Worm (Caenorhabditis elegans) whole organism, mixed stage, embryonic: ENCODE measurements around the gene W04G3.5.

Experiments used
- M03D4.4 ChIP-seq: sonication (generic microtip); optimal IDR thresholded peaks from 2 replicates; lab custom pipeline; 2017; ENCODE audit warnings: mild to moderate bottlenecking, missing genetic modification characterization, missing compliant biosample characterization
- bed-3 ChIP-seq: fragments of 200-800 bp; sonication (Bioruptor generic); optimal IDR thresholded peaks from 3 replicates; lab custom pipeline; 2018; ENCODE audit warnings: mild to moderate bottlenecking, missing genetic modification characterization, moderate library complexity, missing compliant biosample characterization
- blmp-1 ChIP-seq: fragments of 150-350 bp; optimal IDR thresholded peaks from 2 replicates; lab custom pipeline; 2014; ENCODE audit warnings: missing biosample characterization, missing genetic modification characterization
- ceh-39 ChIP-seq: fragments of 150-350 bp; optimal IDR thresholded peaks from 2 replicates; lab custom pipeline; 2014; ENCODE audit warnings: missing biosample characterization, missing genetic modification characterization
- ceh-43 ChIP-seq: fragments of 200-800 bp; sonication (Bioruptor generic); optimal IDR thresholded peaks from 2 replicates; lab custom pipeline; 2018; ENCODE audit warnings: mild to moderate bottlenecking, missing genetic modification characterization, moderate library complexity, missing compliant biosample characterization
- ceh-83 ChIP-seq: fragments of 200-800 bp; sonication (Bioruptor generic); optimal IDR thresholded peaks from 2 replicates; lab custom pipeline; 2018; ENCODE audit warnings: mild to moderate bottlenecking, missing genetic modification characterization, missing compliant biosample characterization
- ces-1 ChIP-seq: fragments of 150-350 bp; optimal IDR thresholded peaks from 2 replicates; lab custom pipeline; 2014; ENCODE audit warnings: missing biosample characterization, missing genetic modification reagents, missing genetic modification characterization
- cnd-1 ChIP-seq: fragments of 200-800 bp; sonication (Bioruptor generic); optimal IDR thresholded peaks from 2 replicates; lab custom pipeline; 2018; ENCODE audit warnings: mild to moderate bottlenecking, missing genetic modification characterization, missing compliant biosample characterization
- drap-1 ChIP-seq: fragments of 200-800 bp; sonication (Bioruptor generic); optimal IDR thresholded peaks from 3 replicates; lab custom pipeline; 2018; ENCODE audit warnings: mild to moderate bottlenecking, missing genetic modification characterization, missing compliant biosample characterization
- elt-1 ChIP-seq: sonication (generic microtip); optimal IDR thresholded peaks from 2 replicates; lab custom pipeline; 2017; ENCODE audit warnings: missing genetic modification characterization, mild to moderate bottlenecking, missing compliant biosample characterization, antibody characterized with exemption, moderate library complexity, borderline replicate concordance; ENCODE audit not compliant: insufficient read depth
- elt-3 ChIP-seq: fragments of 150-350 bp; optimal IDR thresholded peaks from 2 replicates; lab custom pipeline; 2014; ENCODE audit warnings: missing biosample characterization, missing genetic modification characterization
- flh-1 ChIP-seq: fragments of 200-800 bp; sonication (Bioruptor generic); optimal IDR thresholded peaks from 2 replicates; lab custom pipeline; 2018; ENCODE audit warnings: mild to moderate bottlenecking, missing genetic modification characterization, moderate library complexity, missing compliant biosample characterization
- ham-2 ChIP-seq: fragments of 200-800 bp; sonication (Bioruptor generic); optimal IDR thresholded peaks from 2 replicates; lab custom pipeline; 2018; ENCODE audit warnings: mild to moderate bottlenecking, missing genetic modification characterization, missing compliant biosample characterization
- lin-13 ChIP-seq: fragments of 150-350 bp; optimal IDR thresholded peaks from 2 replicates; lab custom pipeline; 2014; ENCODE audit warnings: missing biosample characterization, missing genetic modification characterization
- lin-32 ChIP-seq: fragments of 200-800 bp; sonication (Bioruptor generic); optimal IDR thresholded peaks from 2 replicates; lab custom pipeline; 2018; ENCODE audit warnings: mild to moderate bottlenecking, missing genetic modification characterization, missing compliant biosample characterization
- lsy-2 ChIP-seq: fragments of 150-350 bp; optimal IDR thresholded peaks from 2 replicates; lab custom pipeline; 2014; ENCODE audit warnings: missing biosample characterization, missing genetic modification characterization
- mab-5 ChIP-seq: fragments of 150-350 bp; optimal IDR thresholded peaks from 2 replicates; lab custom pipeline; 2014; ENCODE audit warnings: missing biosample characterization, missing genetic modification characterization
- mep-1 ChIP-seq: fragments of 150-350 bp; optimal IDR thresholded peaks from 2 replicates; lab custom pipeline; 2017; ENCODE audit warnings: missing biosample characterization, missing genetic modification reagents, missing genetic modification characterization, inconsistent platforms
- mls-2 ChIP-seq: sonication (generic microtip); optimal IDR thresholded peaks from 2 replicates; lab custom pipeline; 2016; ENCODE audit warnings: mild to moderate bottlenecking, missing genetic modification characterization, moderate library complexity, missing compliant biosample characterization
- nhr-12 ChIP-seq: fragments of 150-350 bp; optimal IDR thresholded peaks from 2 replicates; lab custom pipeline; 2014; ENCODE audit warnings: missing biosample characterization, missing genetic modification characterization
- nhr-2 ChIP-seq: fragments of 150-350 bp; optimal IDR thresholded peaks from 2 replicates; lab custom pipeline; 2014; ENCODE audit warnings: missing biosample characterization, missing genetic modification characterization
- nhr-237 ChIP-seq: fragments of 150-350 bp; optimal IDR thresholded peaks from 2 replicates; lab custom pipeline; 2014; ENCODE audit warnings: missing biosample characterization, missing genetic modification characterization
- nhr-28 ChIP-seq: fragments of 150-350 bp; optimal IDR thresholded peaks from 2 replicates; lab custom pipeline; 2014; ENCODE audit warnings: missing biosample characterization, missing genetic modification characterization
- nhr-76 ChIP-seq: sonication (generic microtip); optimal IDR thresholded peaks from 2 replicates; lab custom pipeline; 2017; ENCODE audit warnings: missing biosample characterization, missing genetic modification characterization
- pha-4 ChIP-seq: fragments of 150-350 bp; optimal IDR thresholded peaks from 2 replicates; lab custom pipeline; 2018; ENCODE audit warnings: missing biosample characterization, missing genetic modification reagents, missing genetic modification characterization
- sem-2 ChIP-seq: fragments of 200-800 bp; sonication (Bioruptor generic); optimal IDR thresholded peaks from 2 replicates; lab custom pipeline; 2018; ENCODE audit warnings: mild to moderate bottlenecking, missing genetic modification characterization, missing compliant biosample characterization
- snpc-4 ChIP-seq: fragments of 150-350 bp; optimal IDR thresholded peaks from 2 replicates; lab custom pipeline; 2014; ENCODE audit warnings: missing biosample characterization, missing genetic modification characterization
- sptf-1 ChIP-seq: sonication (generic microtip); optimal IDR thresholded peaks from 2 replicates; lab custom pipeline; 2017; ENCODE audit warnings: mild to moderate bottlenecking, missing genetic modification characterization, moderate library complexity, missing compliant biosample characterization
- tbx-8 ChIP-seq: fragments of 200-800 bp; sonication (Bioruptor generic); optimal IDR thresholded peaks from 2 replicates; lab custom pipeline; 2018; ENCODE audit warnings: mild to moderate bottlenecking, missing genetic modification characterization, moderate library complexity, missing compliant biosample characterization
- unc-120 ChIP-seq: sonication (generic microtip); optimal IDR thresholded peaks from 2 replicates; lab custom pipeline; 2017; ENCODE audit warnings: missing genetic modification characterization, missing compliant biosample characterization; ENCODE audit not compliant: poor library complexity, severe bottlenecking
- unc-39 ChIP-seq: fragments of 150-350 bp; optimal IDR thresholded peaks from 2 replicates; lab custom pipeline; 2014; ENCODE audit warnings: missing biosample characterization, missing genetic modification characterization
- unc-62 ChIP-seq: fragments of 150-350 bp; optimal IDR thresholded peaks from 2 replicates; lab custom pipeline; 2014; ENCODE audit warnings: missing biosample characterization, missing genetic modification reagents, missing genetic modification characterization
- zip-8 ChIP-seq: fragments of 150-350 bp; optimal IDR thresholded peaks from 2 replicates; lab custom pipeline; 2014; ENCODE audit warnings: missing biosample characterization, missing genetic modification characterization
- ztf-11 ChIP-seq: fragments of 150-350 bp; optimal IDR thresholded peaks from 2 replicates; lab custom pipeline; 2014; ENCODE audit warnings: missing biosample characterization, missing genetic modification characterization

W04G3.5 gene

ce11 chrX:11079667-11080066, 6.2 kb downstream of the W04G3.5 start, which contains the start of gene W04G3.13:
TSS of gene W04G3.13 (minus strand) at chrX:11079767.
- TF ChIP-seq unc-39: no peak
- TF ChIP-seq bed-3 (GFP tag; lab: Kevin White, UChicago): no peak
- TF ChIP-seq drap-1: no peak
- no peak for TF ChIP-seq blmp-1
- no peak for TF ChIP-seq unc-120 (tag; lab: Kevin White, UChicago)
- TF ChIP-seq ham-2 (GFP tag; lab: Kevin White, UChicago): no peak
- no peak for TF ChIP-seq unc-62 (GFP tag; lab: Kevin White, UChicago)
- no peak for TF ChIP-seq lin-32 (GFP tag; lab: Kevin White, UChicago)
- TF ChIP-seq nhr-2 (tag; lab: Kevin White, UChicago): no peak
- TF ChIP-seq nhr-237 (tag; lab: Kevin White, UChicago): no peak
- no peak for TF ChIP-seq ces-1 (GFP tag; lab: Kevin White, UChicago)
- TF ChIP-seq M03D4.4: no peak
- no peak for TF ChIP-seq mls-2 (tag; lab: Kevin White, UChicago)

DNA sequence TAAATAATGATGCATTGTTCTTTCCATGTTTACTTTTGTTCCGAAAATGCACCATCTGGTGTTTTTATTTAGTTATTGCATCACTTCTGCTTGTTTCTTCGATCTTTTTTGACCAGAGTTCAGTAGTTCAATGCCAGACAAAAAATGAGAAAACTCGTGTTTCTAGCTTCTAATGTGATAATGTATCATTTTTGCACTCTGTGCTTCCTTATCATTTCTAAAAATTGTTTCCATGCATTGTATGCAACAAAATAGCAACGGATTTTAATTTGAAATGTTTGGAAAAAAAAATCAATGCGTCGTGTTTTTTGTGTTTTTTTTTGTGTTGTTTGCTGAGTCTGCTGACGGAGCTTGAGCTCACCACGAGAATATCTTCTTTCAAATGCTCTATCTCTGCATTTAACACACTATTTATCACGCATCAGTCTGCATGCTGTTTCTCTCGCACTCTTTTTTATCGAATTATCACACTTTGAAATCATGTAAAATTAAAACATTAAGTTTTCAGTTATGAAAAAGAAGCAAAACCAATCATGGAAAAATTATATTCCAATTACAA, 6.8 kb downstream of the W04G3.5 start, which contains the start of gene sulp-7:
Gene sulp-7 (plus strand): TSS at position 509 of the 559 bp plus-strand sequence.
- TF ChIP-seq ceh-43 (GFP tag; lab: Kevin White, UChicago) (no peak), nhr-12 (tag; lab: Kevin White, UChicago) (no peak), ztf-11 (tag; lab: Kevin White, UChicago) (no peak), bed-3 (GFP tag; lab: Kevin White, UChicago) (no peak), blmp-1 (no peak), ces-1 (GFP tag; lab: Kevin White, UChicago) (no peak)

DNA sequence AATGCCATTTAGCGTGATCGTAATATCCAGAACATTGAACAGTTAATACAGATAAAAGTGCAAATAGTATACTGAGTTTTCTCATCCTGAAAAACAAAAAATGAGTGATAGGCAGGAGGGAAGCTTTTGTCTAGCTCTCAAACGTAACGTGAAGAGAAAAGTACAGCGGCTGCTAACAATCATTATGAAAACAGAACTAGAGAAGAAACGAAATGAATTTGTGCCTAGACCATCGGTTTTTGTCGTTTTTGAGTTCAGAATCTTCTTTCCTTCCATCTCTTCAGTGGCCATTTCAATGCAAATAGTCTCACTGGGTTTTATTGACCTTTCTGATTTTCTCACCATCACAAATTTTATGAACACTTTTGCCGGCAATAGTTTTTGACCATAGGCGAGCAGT, 11.7 kb downstream of the W04G3.5 start, which contains the start of gene W04G3.7:
Gene W04G3.7 (minus strand): TSS at position 101 of the 400 bp plus-strand sequence.
- TF ChIP-seq drap-1 (no peak), cnd-1 (tag; lab: Kevin White, UChicago) (no peak), nhr-12 (tag; lab: Kevin White, UChicago) (no peak), sptf-1 (tag; lab: Kevin White, UChicago) (no peak), snpc-4 (tag; lab: Kevin White, UChicago) (no peak), zip-8 (no peak), nhr-237 (tag; lab: Kevin White, UChicago) (no peak), M03D4.4 (no peak)
- TF ChIP-seq, all 35 proteins: peak for 0

ce11 chrX:11088952-11089351, 15.5 kb downstream of the W04G3.5 start, which contains the start of gene W04G3.11:
TSS of gene W04G3.11 (plus strand) at chrX:11089195.
- TF ChIP-seq nhr-28 (tag; lab: Kevin White, UChicago): no peak
- TF ChIP-seq nhr-76 (tag; lab: Kevin White, UChicago): no peak
- no peak for TF ChIP-seq lin-13 (tag; lab: Kevin White, UChicago)
- no peak for TF ChIP-seq elt-3
- no peak for TF ChIP-seq M03D4.4
- no peak for TF ChIP-seq sptf-1 (tag; lab: Kevin White, UChicago)
- no peak for TF ChIP-seq lsy-2 (tag; lab: Kevin White, UChicago)
- no peak for TF ChIP-seq blmp-1
- no peak for TF ChIP-seq bed-3 (GFP tag; lab: Kevin White, UChicago)
- no peak for TF ChIP-seq nhr-237 (tag; lab: Kevin White, UChicago)
- no peak for TF ChIP-seq nhr-12 (tag; lab: Kevin White, UChicago)
- TF ChIP-seq ceh-83 (GFP tag; lab: Kevin White, UChicago): no peak
- TF ChIP-seq unc-39: no peak
- no peak for TF ChIP-seq elt-1 (tag; lab: Kevin White, UChicago)
- no peak for TF ChIP-seq sem-2 (GFP tag; lab: Kevin White, UChicago)
- no peak for TF ChIP-seq tbx-8 (GFP tag; lab: Kevin White, UChicago)
- TF ChIP-seq mep-1 (tag; lab: Kevin White, UChicago): no peak
- TF ChIP-seq, all 35 proteins: peak for 0

DNA sequence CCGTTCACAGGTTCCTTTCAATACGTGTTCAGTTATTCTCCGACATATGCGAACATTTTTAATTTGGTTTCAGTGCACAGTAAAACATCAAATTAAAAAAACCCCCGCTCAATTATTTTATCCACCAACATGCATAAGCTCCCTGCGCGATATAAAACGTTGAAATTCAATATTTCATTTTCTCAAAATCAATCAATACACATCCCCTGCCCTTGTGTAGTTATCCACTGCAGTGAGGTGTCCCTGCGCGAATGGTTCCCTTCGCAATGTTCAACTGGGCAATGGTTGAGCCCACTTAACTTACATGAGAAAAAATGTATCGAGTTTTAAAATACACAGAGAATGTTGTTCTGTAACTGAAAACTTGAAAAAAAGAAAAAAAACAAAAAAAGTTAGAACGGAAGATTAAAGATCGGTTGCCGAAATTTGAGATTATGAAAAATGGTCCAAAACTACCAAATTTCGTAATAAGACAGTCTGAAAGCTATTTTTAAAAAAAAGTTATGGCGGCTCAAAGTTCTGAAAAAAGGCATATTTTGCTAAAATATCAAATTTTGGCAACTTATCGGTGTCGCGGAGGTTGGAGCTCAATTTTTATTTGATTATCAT, 20.6 kb downstream of the W04G3.5 start:
- peak; percentile 53 for TF ChIP-seq nhr-76 (tag; lab: Kevin White, UChicago)
- peak; percentile 65 for TF ChIP-seq ceh-83 (GFP tag; lab: Kevin White, UChicago)
- TF ChIP-seq flh-1: no peak
- TF ChIP-seq ztf-11 (tag; lab: Kevin White, UChicago): peak; percentile 98
- peak; percentile 93 for TF ChIP-seq cnd-1 (tag; lab: Kevin White, UChicago)
- peak; percentile 99 for TF ChIP-seq mep-1 (tag; lab: Kevin White, UChicago)
- peak; percentile 82 for TF ChIP-seq unc-120 (tag; lab: Kevin White, UChicago)
- TF ChIP-seq lin-32 (GFP tag; lab: Kevin White, UChicago): peak; percentile 83
- peak; percentile 93 for TF ChIP-seq sptf-1 (tag; lab: Kevin White, UChicago)
- peak; percentile 96 for TF ChIP-seq elt-3
- no peak for TF ChIP-seq sem-2 (GFP tag; lab: Kevin White, UChicago)
- peak; percentile 91 for TF ChIP-seq lsy-2 (tag; lab: Kevin White, UChicago)
- TF ChIP-seq nhr-12 (tag; lab: Kevin White, UChicago): peak; percentile 100
- TF ChIP-seq nhr-2 (tag; lab: Kevin White, UChicago): peak; percentile 73
- TF ChIP-seq zip-8: no peak
- peak; percentile 82 for TF ChIP-seq M03D4.4
- TF ChIP-seq lin-13 (tag; lab: Kevin White, UChicago): peak; percentile 94
- peak; percentile 99 for TF ChIP-seq pha-4
- peak; percentile 97 for TF ChIP-seq unc-62 (GFP tag; lab: Kevin White, UChicago)
- TF ChIP-seq drap-1: peak; percentile 98
- no peak for TF ChIP-seq snpc-4 (tag; lab: Kevin White, UChicago)
- peak; percentile 73 for TF ChIP-seq elt-1 (tag; lab: Kevin White, UChicago)
- TF ChIP-seq mab-5: peak; percentile 93
- TF ChIP-seq ceh-39 (tag; lab: Kevin White, UChicago): peak; percentile 91
- peak; percentile 93 for TF ChIP-seq mls-2 (tag; lab: Kevin White, UChicago)
- peak; percentile 94 for TF ChIP-seq unc-39
- peak; percentile 19 for TF ChIP-seq tbx-8 (GFP tag; lab: Kevin White, UChicago)
- peak; percentile 30 for TF ChIP-seq bed-3 (GFP tag; lab: Kevin White, UChicago)
